Fruit fly (Drosophila melanogaster) whole organism, pupa: ENCODE data around the gene Tctp.

Source experiments
- CG12605 ChIP-seq: fragments of 200-800 bp; sonication (Bioruptor generic); IDR thresholded peaks from 2 replicates; pipeline ENCODE4 v1.3.6; 2022; ENCODE audit warnings: missing biosample characterization, missing genetic modification characterization
- CG13204 ChIP-seq: fragments of 200-800 bp; sonication (Bioruptor generic); optimal IDR thresholded peaks from 2 replicates; lab custom pipeline; 2018; ENCODE audit warnings: missing biosample characterization, mild to moderate bottlenecking, missing genetic modification characterization, moderate library complexity
- CG15710 ChIP-seq: fragments of 200-800 bp; sonication (Bioruptor generic); optimal IDR thresholded peaks from 2 replicates; lab custom pipeline; 2018; ENCODE audit warnings: missing biosample characterization, mild to moderate bottlenecking, missing genetic modification characterization, moderate library complexity
- CG34367 ChIP-seq: fragments of 200-800 bp; sonication (Bioruptor generic); optimal IDR thresholded peaks from 2 replicates; lab custom pipeline; 2018; ENCODE audit warnings: missing biosample characterization, mild to moderate bottlenecking, missing genetic modification characterization
- Snoo ChIP-seq: fragments of 200-800 bp; sonication (Bioruptor generic); optimal IDR thresholded peaks from 3 replicates; lab custom pipeline; 2017; ENCODE audit warnings: missing biosample characterization, mild to moderate bottlenecking, missing genetic modification characterization, inconsistent platforms
- gl ChIP-seq: fragments of 200-800 bp; sonication (Bioruptor generic); optimal IDR thresholded peaks from 2 replicates; lab custom pipeline; 2018; ENCODE audit warnings: missing biosample characterization, mild to moderate bottlenecking, missing genetic modification characterization
- rn ChIP-seq: fragments of 200-800 bp; sonication (Bioruptor generic); IDR thresholded peaks from 2 replicates; pipeline ENCODE4 v1.3.6; 2022; ENCODE audit warnings: missing biosample characterization, missing genetic modification characterization

DNA sequence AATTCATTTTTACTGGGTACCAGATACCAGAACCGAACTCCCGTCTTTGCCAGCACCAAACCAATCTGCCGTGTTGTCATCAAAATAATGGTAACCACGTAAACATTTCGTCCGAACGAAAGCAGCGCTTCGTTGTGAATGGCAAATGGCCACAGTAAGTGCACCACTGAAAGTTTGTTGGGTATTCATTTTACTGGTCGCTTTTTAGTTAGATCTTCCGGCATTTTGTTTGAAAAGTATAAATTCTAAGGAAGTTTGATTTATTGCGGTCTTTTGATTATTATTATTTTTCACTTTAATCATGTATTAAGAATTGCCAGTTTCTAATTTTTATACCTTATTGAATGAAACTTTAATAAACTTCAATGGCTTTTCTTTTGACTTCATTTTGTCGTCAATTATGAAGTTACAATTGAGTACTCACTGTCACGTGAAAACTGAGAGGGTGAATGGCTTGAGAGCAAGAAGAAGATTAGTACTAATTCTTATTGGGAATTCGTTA, 4.5 kb downstream of the Tctp start, which contains the start of gene ZnT86D:
- TF ChIP-seq Snoo (peak; percentile 35), CG13204 (GFP tag; lab: Kevin White, UChicago) (no peak), CG34367 (tag; lab: Kevin White, UChicago) (peak; percentile 45), CG15710 (tag; lab: Kevin White, UChicago) (peak; percentile 62), gl (tag; lab: Kevin White, UChicago) (no peak), CG12605 (GFP tag; lab: Robert Waterston, UW) (peak; percentile 55), rn (0 out of 2 replicates have a peak, but pooled peaks have one; percentile 12)
